Worm (Caenorhabditis elegans) whole organism, L3 larva: ENCODE results near the gene ztf-31.

Experiments used
- R02D3.7 ChIP-seq: fragments of 150-350 bp; optimal IDR thresholded peaks from 2 replicates; lab custom pipeline; 2014; ENCODE audit warnings: missing biosample characterization, missing genetic modification characterization
- ama-1 ChIP-seq: fragments of 150-350 bp; optimal IDR thresholded peaks from 2 replicates; lab custom pipeline; 2018
- ceh-28 ChIP-seq: fragments of 150-350 bp; optimal IDR thresholded peaks from 2 replicates; lab custom pipeline; 2014; ENCODE audit warnings: missing biosample characterization, missing genetic modification reagents, missing genetic modification characterization
- egl-5 ChIP-seq: fragments of 150-350 bp; optimal IDR thresholded peaks from 2 replicates; lab custom pipeline; 2017; ENCODE audit warnings: missing biosample characterization, missing genetic modification reagents, missing genetic modification characterization, inconsistent platforms
- elt-2 ChIP-seq: sonication (generic microtip); optimal IDR thresholded peaks from 2 replicates; lab custom pipeline; 2016; ENCODE audit warnings: missing genetic modification reagents, mild to moderate bottlenecking, missing genetic modification characterization, missing compliant biosample characterization
- lin-15B ChIP-seq: fragments of 150-350 bp; optimal IDR thresholded peaks from 2 replicates; lab custom pipeline; 2014; ENCODE audit warnings: missing biosample characterization, missing genetic modification characterization
- lin-39 ChIP-seq: fragments of 150-350 bp; optimal IDR thresholded peaks from 2 replicates; lab custom pipeline; 2018; ENCODE audit warnings: missing biosample characterization, missing genetic modification reagents, missing genetic modification characterization
- nhr-12 ChIP-seq: fragments of 150-350 bp; optimal IDR thresholded peaks from 2 replicates; lab custom pipeline; 2014; ENCODE audit warnings: missing biosample characterization, missing genetic modification characterization
- nhr-67 ChIP-seq: fragments of 150-350 bp; optimal IDR thresholded peaks from 2 replicates; lab custom pipeline; 2014; ENCODE audit warnings: missing biosample characterization, missing genetic modification characterization
- nhr-76 ChIP-seq: fragments of 150-350 bp; sonication (generic microtip); optimal IDR thresholded peaks from 5 replicates; lab custom pipeline; 2014; ENCODE audit warnings: missing biosample characterization, missing genetic modification characterization
- nhr-77 ChIP-seq: fragments of 150-350 bp; optimal IDR thresholded peaks from 2 replicates; lab custom pipeline; 2014; ENCODE audit warnings: missing biosample characterization, missing genetic modification characterization
- pqm-1 ChIP-seq: fragments of 150-350 bp; optimal IDR thresholded peaks from 2 replicates; lab custom pipeline; 2017; ENCODE audit warnings: missing biosample characterization, missing genetic modification characterization, inconsistent platforms
- skn-1 ChIP-seq: fragments of 150-350 bp; optimal IDR thresholded peaks from 2 replicates; lab custom pipeline; 2014; ENCODE audit warnings: missing biosample characterization, missing genetic modification characterization
- unc-39 ChIP-seq: sonication (generic microtip); optimal IDR thresholded peaks from 4 replicates; lab custom pipeline; 2017; ENCODE audit warnings: missing biosample characterization, missing genetic modification characterization

DNA sequence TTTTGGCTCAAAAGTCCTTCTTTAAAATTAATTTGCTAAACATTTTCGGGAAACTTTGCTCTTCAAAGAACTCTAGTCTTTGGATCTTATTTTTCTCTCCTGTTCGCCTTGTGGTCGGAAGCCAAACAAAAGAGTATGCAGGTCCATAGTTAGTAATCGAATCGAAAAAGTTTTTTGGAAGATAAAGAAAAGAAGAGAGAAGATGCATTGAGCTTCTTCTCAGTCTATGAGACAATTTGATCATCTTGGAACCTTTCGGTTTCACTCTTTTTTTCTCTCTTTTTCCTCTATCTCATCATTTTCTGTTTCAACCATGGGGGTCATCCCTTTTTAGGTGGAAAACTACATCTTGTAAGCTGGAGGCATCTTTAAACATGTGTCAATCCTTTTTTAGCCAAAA lies 12.5 kb downstream of the ztf-31 start:
- TF ChIP-seq R02D3.7 (tag; lab: Kevin White, UChicago) (no peak), nhr-12 (tag; lab: Kevin White, UChicago) (no peak), pqm-1 (tag; lab: Kevin White, UChicago) (no peak), elt-2 (tag; lab: Kevin White, UChicago) (no peak), nhr-76 (tag; lab: Kevin White, UChicago) (no peak), ceh-28 (tag; lab: Kevin White, UChicago) (no peak), lin-15B (tag; lab: Kevin White, UChicago) (no peak), egl-5 (no peak), lin-39 (tag; lab: Kevin White, UChicago) (no peak), ama-1 (lab: Kevin White, UChicago) (no peak), nhr-67 (tag; lab: Kevin White, UChicago) (no peak), unc-39 (tag; lab: Kevin White, UChicago) (no peak), skn-1 (no peak), nhr-77 (tag; lab: Kevin White, UChicago) (no peak)
